Worm (Caenorhabditis elegans) whole organism, L4 larva: ENCODE data around the gene F28C1.1.
A peak's percentile ranks its signal among the peaks of the same experiment; 100 is the strongest.

ENCODE experiments used
- D1046.2 ChIP-seq: fragments of 200-800 bp; sonication (Bioruptor generic); IDR thresholded peaks from 2 replicates; pipeline ENCODE4 v1.3.6; 2022; ENCODE audit warnings: missing genetic modification characterization, missing compliant biosample characterization
- F37D6.2 ChIP-seq: sonication (generic microtip); optimal IDR thresholded peaks from 2 replicates; lab custom pipeline; 2016; ENCODE audit warnings: mild to moderate bottlenecking, missing genetic modification characterization, missing compliant biosample characterization
- R02D3.7 ChIP-seq: fragments of 150-350 bp; sonication (generic microtip); optimal IDR thresholded peaks from 3 replicates; lab custom pipeline; 2014; ENCODE audit warnings: missing biosample characterization, missing genetic modification characterization
- T20F7.1 ChIP-seq: fragments of 200-800 bp; sonication (Bioruptor generic); optimal IDR thresholded peaks from 2 replicates; lab custom pipeline; 2018; ENCODE audit warnings: mild to moderate bottlenecking, missing genetic modification characterization, missing compliant biosample characterization
- T26A8.4 ChIP-seq: fragments of 200-800 bp; sonication (Bioruptor generic); IDR thresholded peaks from 2 replicates; pipeline ENCODE4 v1.3.6; 2022; ENCODE audit warnings: missing genetic modification characterization, missing compliant biosample characterization
- Y48G9A.11 ChIP-seq: fragments of 200-800 bp; sonication (Bioruptor generic); IDR thresholded peaks from 2 replicates; pipeline ENCODE4 v1.3.6; 2022; ENCODE audit warnings: missing genetic modification reagents, missing genetic modification characterization, missing compliant biosample characterization
- Y5F2A.4 ChIP-seq: fragments of 200-800 bp; sonication (Bioruptor generic); optimal IDR thresholded peaks from 2 replicates; lab custom pipeline; 2018; ENCODE audit warnings: mild to moderate bottlenecking, missing genetic modification characterization, missing compliant biosample characterization
- ZK546.5 ChIP-seq, 2 experiments: sonication (generic microtip); optimal IDR thresholded peaks; 2 replicates each; lab custom pipeline; 2017; ENCODE audit warnings: missing biosample characterization in 2 of 2, missing genetic modification characterization in 2 of 2
- aha-1 ChIP-seq: fragments of 150-350 bp; peaks from one replicate; lab custom pipeline; 2014; ENCODE audit warnings: missing biosample characterization, missing genetic modification characterization
- ama-1 ChIP-seq: fragments of 150-350 bp; optimal IDR thresholded peaks from 2 replicates; lab custom pipeline; 2014; ENCODE audit warnings: inconsistent platforms, mixed read lengths
- ceh-32 ChIP-seq: sonication (generic microtip); optimal IDR thresholded peaks from 2 replicates; lab custom pipeline; 2016; ENCODE audit warnings: mild to moderate bottlenecking, missing genetic modification characterization, missing compliant biosample characterization; ENCODE audit not compliant: poor library complexity
- ceh-62 ChIP-seq: sonication (generic microtip); optimal IDR thresholded peaks from 2 replicates; lab custom pipeline; 2017; ENCODE audit warnings: missing biosample characterization, missing genetic modification characterization
- ces-1 ChIP-seq: fragments of 150-350 bp; sonication (generic microtip); optimal IDR thresholded peaks from 4 replicates; lab custom pipeline; 2014; ENCODE audit warnings: missing biosample characterization, missing genetic modification reagents, missing genetic modification characterization
- cey-2 ChIP-seq: sonication (generic microtip); optimal IDR thresholded peaks from 3 replicates; lab custom pipeline; 2017; ENCODE audit warnings: missing genetic modification characterization, mild to moderate bottlenecking, missing compliant biosample characterization, antibody characterized with exemption, borderline replicate concordance; ENCODE audit not compliant: insufficient read depth
- daf-12 ChIP-seq: fragments of 150-350 bp; optimal IDR thresholded peaks from 2 replicates; lab custom pipeline; 2014; ENCODE audit warnings: missing biosample characterization, missing genetic modification reagents, missing genetic modification characterization
- daf-19 ChIP-seq: fragments of 200-800 bp; sonication (Bioruptor generic); conservative IDR thresholded peaks from 2 replicates; pipeline ENCODE4 v1.3.6; 2022; ENCODE audit warnings: missing genetic modification characterization, missing compliant biosample characterization
- daf-8 ChIP-seq: fragments of 200-800 bp; sonication (Bioruptor generic); IDR thresholded peaks from 2 replicates; pipeline ENCODE4 v1.3.6; 2022; ENCODE audit warnings: missing genetic modification characterization, missing compliant biosample characterization
- dmd-9 ChIP-seq: fragments of 200-800 bp; sonication (Bioruptor generic); IDR thresholded peaks from 2 replicates; pipeline ENCODE4 v1.3.6; 2022; ENCODE audit warnings: missing genetic modification reagents, missing genetic modification characterization, missing compliant biosample characterization
- dpl-1 ChIP-seq: fragments of 150-350 bp; optimal IDR thresholded peaks from 2 replicates; lab custom pipeline; 2014; ENCODE audit warnings: missing biosample characterization, missing genetic modification reagents, missing genetic modification characterization
- egl-27 ChIP-seq: sonication (generic microtip); optimal IDR thresholded peaks from 3 replicates; lab custom pipeline; 2017; ENCODE audit warnings: missing biosample characterization, missing genetic modification reagents, missing genetic modification characterization
- fos-1 ChIP-seq: fragments of 150-350 bp; optimal IDR thresholded peaks from 2 replicates; lab custom pipeline; 2014; ENCODE audit warnings: missing biosample characterization, missing genetic modification characterization
- hlh-11 ChIP-seq: fragments of 200-800 bp; sonication (Bioruptor generic); optimal IDR thresholded peaks from 2 replicates; lab custom pipeline; 2018; ENCODE audit warnings: mild to moderate bottlenecking, missing genetic modification characterization, missing compliant biosample characterization
- lim-7 ChIP-seq: fragments of 200-800 bp; sonication (Bioruptor generic); IDR thresholded peaks from 2 replicates; pipeline ENCODE4 v1.3.6; 2022; ENCODE audit warnings: missing genetic modification characterization, missing compliant biosample characterization
- lin-15B ChIP-seq: fragments of 150-350 bp; sonication (generic microtip); optimal IDR thresholded peaks from 3 replicates; lab custom pipeline; 2014; ENCODE audit warnings: missing biosample characterization, missing genetic modification characterization
- lin-38 ChIP-seq: fragments of 200-800 bp; sonication (Bioruptor generic); IDR thresholded peaks from 2 replicates; pipeline ENCODE4 v1.3.6; 2022; ENCODE audit warnings: missing genetic modification reagents, missing genetic modification characterization, missing compliant biosample characterization
- lin-39 ChIP-seq: fragments of 150-350 bp; optimal IDR thresholded peaks from 2 replicates; lab custom pipeline; 2014; ENCODE audit warnings: missing biosample characterization, missing genetic modification reagents, missing genetic modification characterization
- mep-1 ChIP-seq: fragments of 150-350 bp; sonication (generic microtip); optimal IDR thresholded peaks from 3 replicates; lab custom pipeline; 2014; ENCODE audit warnings: missing biosample characterization, missing genetic modification characterization
- nhr-11 ChIP-seq: fragments of 150-350 bp; optimal IDR thresholded peaks from 2 replicates; lab custom pipeline; 2014; ENCODE audit warnings: missing biosample characterization, missing genetic modification characterization
- nhr-28 ChIP-seq: fragments of 150-350 bp; optimal IDR thresholded peaks from 2 replicates; lab custom pipeline; 2014; ENCODE audit warnings: missing biosample characterization, missing genetic modification characterization
- nhr-48 ChIP-seq: sonication (generic microtip); optimal IDR thresholded peaks from 2 replicates; lab custom pipeline; 2016; ENCODE audit warnings: mild to moderate bottlenecking, missing genetic modification characterization, missing compliant biosample characterization
- nhr-6 ChIP-seq: fragments of 150-350 bp; optimal IDR thresholded peaks from 2 replicates; lab custom pipeline; 2014; ENCODE audit warnings: missing biosample characterization, missing genetic modification characterization
- nhr-77 ChIP-seq: fragments of 150-350 bp; optimal IDR thresholded peaks from 2 replicates; lab custom pipeline; 2014; ENCODE audit warnings: missing biosample characterization, missing genetic modification characterization
- sdz-12 ChIP-seq: fragments of 200-800 bp; sonication (Bioruptor generic); optimal IDR thresholded peaks from 2 replicates; lab custom pipeline; 2018; ENCODE audit warnings: mild to moderate bottlenecking, missing genetic modification characterization, missing compliant biosample characterization
- set-16 ChIP-seq: fragments of 200-800 bp; sonication (Bioruptor generic); IDR thresholded peaks from 2 replicates; pipeline ENCODE4 v1.3.6; 2022; ENCODE audit warnings: missing genetic modification reagents, missing genetic modification characterization, missing compliant biosample characterization
- tra-1 ChIP-seq: fragments of 200-800 bp; sonication (Bioruptor generic); IDR thresholded peaks from 2 replicates; pipeline ENCODE4 v1.3.6; 2022; ENCODE audit warnings: missing genetic modification reagents, missing genetic modification characterization, missing compliant biosample characterization
- unc-130 ChIP-seq: sonication (generic microtip); optimal IDR thresholded peaks from 2 replicates; lab custom pipeline; 2016; ENCODE audit warnings: missing genetic modification reagents, missing genetic modification characterization, missing compliant biosample characterization
- unc-39 ChIP-seq: sonication (generic microtip); optimal IDR thresholded peaks from 2 replicates; lab custom pipeline; 2017; ENCODE audit warnings: missing biosample characterization, missing genetic modification characterization
- unc-62 ChIP-seq, 3 experiments: fragments of 150-350 bp in 1 of 3; sonication (generic microtip); optimal IDR thresholded peaks in 2 of 3; peaks in 1 of 3; 1 replicate in 1 of 3; 2 replicates in 2 of 3; lab custom pipeline; 2014 to 2017; ENCODE audit warnings: missing biosample characterization in 3 of 3, missing genetic modification characterization in 3 of 3, missing genetic modification reagents in 3 of 3, missing genotype in 1 of 3

F28C1.1 gene

ce11 chrV:12450441-12450840, at the start of gene F28C1.1:
Gene F28C1.1 (plus strand): TSS chrV:12450805.
- TF ChIP-seq D1046.2 (GFP tag; lab: Robert Waterston, UW) (no peak), Y48G9A.11 (GFP tag; lab: Robert Waterston, UW) (peak; percentile 92), R02D3.7 (peak; percentile 16), T20F7.1 (GFP tag; lab: Kevin White, UChicago) (peak; percentile 93), cey-2 (no peak), lin-15B (no peak), ceh-62 (tag; lab: Kevin White, UChicago) (no peak), dmd-9 (GFP tag; lab: Robert Waterston, UW) (no peak), nhr-6 (tag; lab: Kevin White, UChicago) (peak; percentile 55), dpl-1 (GFP tag; lab: Kevin White, UChicago) (peak; percentile 84), nhr-28 (tag; lab: Kevin White, UChicago) (no peak)
- TF ChIP-seq, all 104 proteins: peak for 5

- TF ChIP-seq fos-1 (tag; lab: Kevin White, UChicago) (no peak), unc-39 (tag; lab: Kevin White, UChicago) (no peak), ZK546.5 (tag; optimal IDR thresholded peaks at IDR 0.05; lab: Kevin White, UChicago) (no peak), unc-130 (GFP tag; lab: Kevin White, UChicago) (no peak), daf-8 (no peak), lin-39 (tag; lab: Kevin White, UChicago) (no peak), F37D6.2 (tag; lab: Kevin White, UChicago) (no peak), set-16 (GFP tag; lab: Robert Waterston, UW) (no peak), daf-19 (GFP tag; lab: Robert Waterston, UW) (no peak), dmd-9 (GFP tag; lab: Robert Waterston, UW) (no peak), mep-1 (tag; lab: Kevin White, UChicago) (no peak), daf-12 (tag; lab: Kevin White, UChicago) (no peak), Y5F2A.4 (GFP tag; lab: Kevin White, UChicago) (no peak), ceh-32 (tag; lab: Kevin White, UChicago) (no peak), sdz-12 (GFP tag; lab: Kevin White, UChicago) (no peak), lin-38 (no peak), ces-1 (GFP tag; lab: Kevin White, UChicago) (no peak), egl-27 (no peak)
Measured at ce11 chrV:12401383-12401782, 49.2 kb upstream of the F28C1.1 start, which contains the start of gene K01D12.7. Gene K01D12.7 (minus strand): TSS chrV:12401483.

- no peak for TF ChIP-seq hlh-11
- TF ChIP-seq T26A8.4 (GFP tag; lab: Robert Waterston, UW): no peak
- TF ChIP-seq unc-62 (GFP tag; optimal IDR thresholded peaks at IDR 0.05 in 1 of 2; lab: Kevin White, UChicago): peak in 1 of 2 experiments; percentile 32
- no peak for TF ChIP-seq unc-62 (tag; optimal IDR thresholded peaks at IDR 0.05; lab: Kevin White, UChicago)
- no peak for TF ChIP-seq lim-7 (GFP tag; lab: Robert Waterston, UW)
- no peak for TF ChIP-seq daf-19 (GFP tag; lab: Robert Waterston, UW)
- TF ChIP-seq tra-1 (GFP tag; lab: Robert Waterston, UW): no peak
- TF ChIP-seq, all 104 proteins: peak for 1
Measured at ce11 chrV:12402355-12402754, 48.2 kb upstream of the F28C1.1 start, which contains the start of gene K01D12.8. Gene K01D12.8 (plus strand): TSS chrV:12402655.

ce11 chrV:12404544-12404943, 46.1 kb upstream of the F28C1.1 start, which contains the start of gene K01D12.9:
Gene K01D12.9 (minus strand): TSS chrV:12404644.
- no peak for TF ChIP-seq nhr-11 (tag; lab: Kevin White, UChicago)
- TF ChIP-seq daf-8: no peak
- peak; percentile 2 for TF ChIP-seq nhr-48 (tag; lab: Kevin White, UChicago)
- TF ChIP-seq aha-1: no peak
- TF ChIP-seq ama-1 (lab: Kevin White, UChicago): no peak
- no peak for TF ChIP-seq nhr-77 (tag; lab: Kevin White, UChicago)
- TF ChIP-seq, all 104 proteins: peak for 1
